In the genomic region with DNA sequence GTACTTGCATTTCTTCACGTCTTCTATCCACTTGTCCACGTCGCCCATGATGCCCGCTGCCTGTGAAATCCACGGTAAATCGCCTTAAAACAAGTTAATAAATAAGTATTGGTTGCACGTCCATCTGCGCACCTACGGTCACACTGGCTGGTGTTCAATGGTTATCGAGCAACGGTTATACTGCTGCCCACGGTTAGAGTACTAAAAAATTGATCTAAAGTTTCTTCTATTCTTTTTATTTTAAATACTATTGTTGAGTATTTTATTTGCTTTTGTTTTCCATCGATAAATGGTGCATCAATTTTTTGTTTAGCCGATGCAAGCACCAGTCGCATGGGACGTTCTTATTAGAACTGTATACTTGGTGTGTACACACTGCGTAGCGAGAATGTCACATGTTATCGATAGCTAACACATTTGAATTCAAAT, we compare ENCODE assay signal across 1 fruit fly cellular context.
TF ChIP-seq lines count a peak whose summit lies in the region.

A gene (minus strand): TSS at position 147 of the 429 bp plus-strand sequence.

TF ChIP-seq in whole organism, embryonic, 481 proteins besides CTCF, POLR2A, EP300 and RAD21 (continued from another document):
- peak; percentile 78 for TF ChIP-seq trem (tag; optimal IDR thresholded peaks at IDR 0.05; lab: Kevin White, UChicago)
- TF ChIP-seq CG4617 (GFP tag; optimal IDR thresholded peaks at IDR 0.05; lab: Kevin White, UChicago; ENCODE audit: borderline replicate concordance): peak; percentile 81
- TF ChIP-seq CG15601 (tag; optimal IDR thresholded peaks at IDR 0.05; lab: Kevin White, UChicago): peak; percentile 60
- no peak for TF ChIP-seq Rfx (GFP tag; IDR thresholded peaks at IDR 0.05; lab: Robert Waterston, UW)
- no peak for TF ChIP-seq fru (optimal IDR thresholded peaks at IDR 0.05; lab: Kevin White, UChicago)
- TF ChIP-seq CG11456 (GFP tag; IDR thresholded peaks at IDR 0.05; lab: Robert Waterston, UW): no peak
- TF ChIP-seq CG7839 (tag; optimal IDR thresholded peaks at IDR 0.05; lab: Kevin White, UChicago): no peak
- no peak for TF ChIP-seq CG8478 (optimal IDR thresholded peaks at IDR 0.05; lab: Kevin White, UChicago)
- TF ChIP-seq CG2712 (tag; optimal IDR thresholded peaks at IDR 0.05; lab: Kevin White, UChicago): peak; percentile 26
- TF ChIP-seq Jarid2 (GFP tag; optimal IDR thresholded peaks at IDR 0.05; lab: Kevin White, UChicago): no peak
- no peak for TF ChIP-seq so (GFP tag; IDR thresholded peaks at IDR 0.05; lab: Robert Waterston, UW)
- TF ChIP-seq sens-2 (GFP tag; IDR thresholded peaks at IDR 0.05; lab: Robert Waterston, UW): no peak
- TF ChIP-seq CG9817 (tag; optimal IDR thresholded peaks at IDR 0.05; lab: Kevin White, UChicago): no peak
- no peak for TF ChIP-seq CG32767 (GFP tag; IDR thresholded peaks at IDR 0.05; lab: Robert Waterston, UW)
- TF ChIP-seq Nf-YC (tag; optimal IDR thresholded peaks at IDR 0.05; lab: Kevin White, UChicago): peak; percentile 37
- no peak for TF ChIP-seq CG11093 (GFP tag; IDR thresholded peaks at IDR 0.05; lab: Robert Waterston, UW)
- TF ChIP-seq Sox102F (GFP tag; optimal IDR thresholded peaks at IDR 0.05; lab: Kevin White, UChicago): no peak
- peak; percentile 47 for TF ChIP-seq nmo (GFP tag; optimal IDR thresholded peaks at IDR 0.05; lab: Kevin White, UChicago)
